Worm (Caenorhabditis elegans): ENCODE measurements around the gene ipla-1.
A peak's percentile ranks its signal among the peaks of the same experiment; 100 is the strongest.

DNA sequence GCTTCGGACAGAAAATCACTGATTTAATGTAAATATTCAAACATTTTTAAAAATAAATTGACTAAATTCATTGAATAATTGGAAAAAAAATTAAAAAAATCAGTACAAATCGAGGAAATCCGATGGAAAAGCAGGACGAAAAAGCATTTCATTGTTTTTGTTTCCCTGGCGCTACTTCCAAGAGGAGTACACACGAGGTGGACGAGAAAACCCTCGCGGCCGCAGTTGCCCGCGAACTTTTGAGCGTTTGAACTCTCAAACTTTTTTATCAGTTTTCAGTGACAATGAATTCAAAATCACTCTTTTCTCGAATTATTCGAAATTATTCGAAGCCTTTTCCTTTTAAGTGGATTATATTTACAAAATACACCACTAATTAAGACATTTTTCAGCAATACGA lies 1.9 kb upstream of the ipla-1 start, which contains the start of gene F35D11.4:
- TF ChIP-seq daf-12 (tag; optimal IDR thresholded peaks at IDR 0.05) (no peak), mdl-1 (tag; optimal IDR thresholded peaks at IDR 0.05) (peak in 1 of 2 experiments; percentile 7), fos-1 (tag; optimal IDR thresholded peaks at IDR 0.05) (no peak), nhr-237 (tag; optimal IDR thresholded peaks at IDR 0.05) (no peak), T26A8.4 (GFP tag; IDR thresholded peaks at IDR 0.05) (peak; percentile 29; the same call in 1 of the 2 replicates), daf-16 (GFP tag; optimal IDR thresholded peaks at IDR 0.05) (peak in 1 of 2 experiments; percentile 21), daf-16 (tag; optimal IDR thresholded peaks at IDR 0.05) (peak; percentile 65)
